Fruit fly (Drosophila melanogaster) whole organism, prepupa: Measurements from ENCODE around the gene CG43137.
A peak's percentile ranks its signal among the peaks of the same experiment; 100 is the strongest.

Source experiments
- CG10631 ChIP-seq: fragments of 200-800 bp; sonication (Bioruptor generic); optimal IDR thresholded peaks from 2 replicates; lab custom pipeline; 2016; ENCODE audit warnings: missing biosample characterization, missing genetic modification characterization
- CG16779 ChIP-seq: fragments of 200-800 bp; sonication (Bioruptor generic); optimal IDR thresholded peaks from 3 replicates; lab custom pipeline; 2017; ENCODE audit warnings: missing biosample characterization, mild to moderate bottlenecking, missing genetic modification characterization
- CG31627 ChIP-seq: fragments of 200-800 bp; sonication (Bioruptor generic); optimal IDR thresholded peaks from 3 replicates; lab custom pipeline; 2016; ENCODE audit warnings: missing biosample characterization, missing genetic modification characterization
- CG3919 ChIP-seq: fragments of 200-800 bp; sonication (Bioruptor generic); optimal IDR thresholded peaks from 3 replicates; lab custom pipeline; 2016; ENCODE audit warnings: missing biosample characterization, missing genetic modification characterization
- CG4318 ChIP-seq: fragments of 200-800 bp; sonication (Bioruptor generic); optimal IDR thresholded peaks from 3 replicates; lab custom pipeline; 2017; ENCODE audit warnings: missing biosample characterization, mild to moderate bottlenecking, missing genetic modification characterization
- CG6163 ChIP-seq: fragments of 200-800 bp; sonication (Bioruptor generic); IDR thresholded peaks from 3 replicates; pipeline ENCODE4 v1.3.6; 2022; ENCODE audit warnings: missing biosample characterization, missing genetic modification characterization
- CG6792 ChIP-seq: fragments of 200-800 bp; sonication (Bioruptor generic); optimal IDR thresholded peaks from 3 replicates; lab custom pipeline; 2016; ENCODE audit warnings: missing biosample characterization, missing genetic modification characterization
- CG6808 ChIP-seq: fragments of 200-800 bp; sonication (Bioruptor generic); optimal IDR thresholded peaks from 3 replicates; lab custom pipeline; 2017; ENCODE audit warnings: missing biosample characterization, missing genetic modification characterization, mild to moderate bottlenecking, moderate library complexity, missing genetic modification reagents
- CG6854 ChIP-seq: fragments of 200-800 bp; sonication (Bioruptor generic); optimal IDR thresholded peaks from 2 replicates; lab custom pipeline; 2017; ENCODE audit warnings: missing biosample characterization, mild to moderate bottlenecking, missing genetic modification characterization
- CG8632 ChIP-seq: fragments of 200-800 bp; sonication (Bioruptor generic); optimal IDR thresholded peaks from 3 replicates; lab custom pipeline; 2016; ENCODE audit warnings: missing biosample characterization, missing genetic modification characterization
- Eip78C ChIP-seq: fragments of 200-800 bp; sonication (Bioruptor generic); peaks from one replicate; lab custom pipeline; 2016; ENCODE audit warnings: missing biosample characterization, missing genetic modification characterization
- Ets21C ChIP-seq: fragments of 200-800 bp; sonication (Bioruptor generic); optimal IDR thresholded peaks from 3 replicates; lab custom pipeline; 2016; ENCODE audit warnings: missing biosample characterization, missing genetic modification characterization
- Ets96B ChIP-seq: fragments of 200-800 bp; optimal IDR thresholded peaks from 2 replicates; lab custom pipeline; 2019; ENCODE audit warnings: missing biosample characterization, mild to moderate bottlenecking, missing genetic modification characterization, moderate library complexity
- Gug ChIP-seq: fragments of 200-800 bp; sonication (Bioruptor generic); IDR thresholded peaks from 2 replicates; pipeline ENCODE4 v1.3.6; 2022; ENCODE audit warnings: missing biosample characterization, missing genetic modification characterization
- Lpt ChIP-seq: fragments of 200-800 bp; sonication (Bioruptor generic); optimal IDR thresholded peaks from 3 replicates; lab custom pipeline; 2016; ENCODE audit warnings: missing biosample characterization, missing genetic modification characterization
- Met ChIP-seq: fragments of 200-800 bp; sonication (Bioruptor generic); optimal IDR thresholded peaks from 3 replicates; lab custom pipeline; 2016; ENCODE audit warnings: missing biosample characterization, missing genetic modification characterization
- OdsH ChIP-seq: fragments of 200-800 bp; sonication (Bioruptor generic); optimal IDR thresholded peaks from 3 replicates; lab custom pipeline; 2016; ENCODE audit warnings: missing biosample characterization, missing genetic modification characterization
- Smox ChIP-seq: fragments of 200-800 bp; sonication (Bioruptor generic); optimal IDR thresholded peaks from 3 replicates; lab custom pipeline; 2016; ENCODE audit warnings: missing biosample characterization, missing genetic modification characterization
- Sox14 ChIP-seq: fragments of 200-800 bp; sonication (Bioruptor generic); optimal IDR thresholded peaks from 3 replicates; lab custom pipeline; 2016; ENCODE audit warnings: missing biosample characterization, missing genetic modification characterization
- Sox15 ChIP-seq: fragments of 200-800 bp; sonication (Bioruptor generic); optimal IDR thresholded peaks from 3 replicates; lab custom pipeline; 2016; ENCODE audit warnings: missing biosample characterization, missing genetic modification characterization
- achi ChIP-seq: fragments of 200-800 bp; sonication (Bioruptor generic); optimal IDR thresholded peaks from 3 replicates; lab custom pipeline; 2016; ENCODE audit warnings: missing biosample characterization, missing genetic modification characterization
- cyc ChIP-seq: fragments of 200-800 bp; sonication (Bioruptor generic); optimal IDR thresholded peaks from 3 replicates; lab custom pipeline; 2016; ENCODE audit warnings: missing biosample characterization, missing genetic modification characterization
- dac ChIP-seq: fragments of 200-800 bp; sonication (Bioruptor generic); optimal IDR thresholded peaks from 2 replicates; lab custom pipeline; 2017; ENCODE audit warnings: missing biosample characterization, mild to moderate bottlenecking, missing genetic modification characterization
- fd59A ChIP-seq: fragments of 200-800 bp; sonication (Bioruptor generic); optimal IDR thresholded peaks from 2 replicates; lab custom pipeline; 2017; ENCODE audit warnings: missing biosample characterization, mild to moderate bottlenecking, missing genetic modification characterization, missing genetic modification reagents
- fkh ChIP-seq: fragments of 200-800 bp; sonication (Bioruptor generic); optimal IDR thresholded peaks from 3 replicates; lab custom pipeline; 2017; ENCODE audit warnings: missing biosample characterization, mild to moderate bottlenecking, missing genetic modification characterization, moderate library complexity
- lz ChIP-seq: fragments of 200-800 bp; sonication (Bioruptor generic); optimal IDR thresholded peaks from 3 replicates; lab custom pipeline; 2016; ENCODE audit warnings: missing biosample characterization, missing genetic modification characterization
- pdm3 ChIP-seq: fragments of 200-800 bp; sonication (Bioruptor generic); optimal IDR thresholded peaks from 3 replicates; lab custom pipeline; 2016; ENCODE audit warnings: missing biosample characterization, missing genetic modification characterization
- salr ChIP-seq, 2 experiments: fragments of 200-800 bp; sonication (Bioruptor generic); optimal IDR thresholded peaks; 3 replicates each; lab custom pipeline; 2016 to 2018; ENCODE audit warnings: missing biosample characterization in 2 of 2, missing genetic modification characterization in 2 of 2, mild to moderate bottlenecking in 1 of 2
- ss ChIP-seq, 2 experiments: fragments of 200-800 bp; sonication (Bioruptor generic); optimal IDR thresholded peaks; 2 replicates in 1 of 2; 3 replicates in 1 of 2; lab custom pipeline; 2017 to 2018; ENCODE audit warnings: mild to moderate bottlenecking in 2 of 2, missing biosample characterization in 2 of 2, missing genetic modification characterization in 2 of 2, moderate library complexity in 1 of 2
- vri ChIP-seq: fragments of 200-800 bp; sonication (Bioruptor generic); optimal IDR thresholded peaks from 3 replicates; lab custom pipeline; 2016; ENCODE audit warnings: missing biosample characterization, mild to moderate bottlenecking, missing genetic modification characterization

The CG43137 gene

DNA sequence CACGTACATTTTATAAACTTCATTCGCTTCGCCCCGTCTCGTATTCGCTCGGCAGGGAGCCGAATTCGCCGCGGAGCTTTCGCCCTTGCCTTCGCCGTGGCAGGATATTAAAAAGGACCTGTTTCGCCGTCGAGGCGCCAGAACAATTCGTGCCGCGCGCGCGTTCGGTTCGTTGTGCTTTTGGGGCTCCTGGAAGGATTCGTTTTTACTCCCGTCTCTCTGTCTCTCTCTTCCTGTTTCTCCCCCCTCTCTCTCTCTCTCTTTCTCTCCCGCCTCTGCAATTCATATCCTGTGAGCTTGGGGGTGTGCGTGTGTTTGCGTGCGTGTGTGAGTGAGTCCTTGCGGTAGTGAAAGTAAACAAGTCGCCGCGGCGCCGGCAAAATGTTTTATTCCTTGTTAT, 46.5 kb downstream of the CG43137 start, which contains the start of gene CG15765:
Gene CG15765 (plus strand): TSS at position 132 of the 400 bp plus-strand sequence.
- TF ChIP-seq CG6854 (GFP tag; lab: Kevin White, UChicago) = no peak
- TF ChIP-seq pdm3 = no peak
- no peak for TF ChIP-seq dac (GFP tag; lab: Kevin White, UChicago)
- no peak for TF ChIP-seq CG6808
- TF ChIP-seq vri (GFP tag; lab: Kevin White, UChicago) = no peak
- no peak for TF ChIP-seq CG3919 (GFP tag; lab: Kevin White, UChicago)
- TF ChIP-seq Met (GFP tag; lab: Kevin White, UChicago) = no peak
- no peak for TF ChIP-seq CG6163 (GFP tag; lab: Robert Waterston, UW)
- TF ChIP-seq lz = no peak
- no peak for TF ChIP-seq CG16779 (tag; lab: Kevin White, UChicago)
- TF ChIP-seq CG4318 = no peak
- no peak for TF ChIP-seq Sox15 (GFP tag; lab: Kevin White, UChicago)
- no peak for TF ChIP-seq salr (GFP tag; optimal IDR thresholded peaks at IDR 0.05; lab: Kevin White, UChicago)
- no peak for TF ChIP-seq Gug
- no peak for TF ChIP-seq CG8632
- TF ChIP-seq CG6792 = no peak
- no peak for TF ChIP-seq fd59A (GFP tag; lab: Kevin White, UChicago)
- TF ChIP-seq, all 60 proteins: peak for 0

DNA sequence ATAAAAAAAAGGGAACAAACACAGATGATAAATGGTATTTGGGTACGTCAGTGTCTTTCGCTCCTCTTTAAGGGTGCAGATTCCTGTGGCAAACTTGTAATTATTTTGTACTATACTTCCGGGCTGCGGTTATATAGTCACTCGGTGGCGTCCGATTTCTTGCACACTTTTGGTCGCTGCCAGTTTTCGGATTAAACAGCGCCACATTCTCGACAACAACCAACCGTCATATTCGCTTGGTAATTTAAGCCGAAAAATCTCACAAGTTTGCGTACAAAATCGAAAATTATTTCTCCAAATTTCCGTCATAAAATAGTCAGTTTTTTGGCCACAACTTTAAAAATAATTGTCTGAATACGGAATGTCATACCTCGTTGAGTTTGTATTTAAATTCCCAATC, 47.8 kb downstream of the CG43137 start:
- TF ChIP-seq achi (GFP tag; lab: Kevin White, UChicago) (no peak), Ets21C (GFP tag; lab: Kevin White, UChicago) (no peak), CG31627 (GFP tag; lab: Kevin White, UChicago) (no peak), CG10631 (no peak), OdsH (GFP tag; lab: Kevin White, UChicago) (no peak), CG3919 (GFP tag; lab: Kevin White, UChicago) (no peak), vri (GFP tag; lab: Kevin White, UChicago) (no peak), dac (GFP tag; lab: Kevin White, UChicago) (no peak), Lpt (no peak), CG6854 (GFP tag; lab: Kevin White, UChicago) (no peak), Smox (GFP tag; lab: Kevin White, UChicago) (no peak), fd59A (GFP tag; lab: Kevin White, UChicago) (no peak), CG8632 (no peak), ss (GFP tag; optimal IDR thresholded peaks at IDR 0.05; lab: Kevin White, UChicago) (no peak), fkh (GFP tag; lab: Kevin White, UChicago) (no peak), lz (no peak), Sox14 (GFP tag; lab: Kevin White, UChicago) (no peak), Ets96B (tag; lab: Kevin White, UChicago) (no peak), CG16779 (tag; lab: Kevin White, UChicago) (no peak), Met (GFP tag; lab: Kevin White, UChicago) (no peak)

DNA sequence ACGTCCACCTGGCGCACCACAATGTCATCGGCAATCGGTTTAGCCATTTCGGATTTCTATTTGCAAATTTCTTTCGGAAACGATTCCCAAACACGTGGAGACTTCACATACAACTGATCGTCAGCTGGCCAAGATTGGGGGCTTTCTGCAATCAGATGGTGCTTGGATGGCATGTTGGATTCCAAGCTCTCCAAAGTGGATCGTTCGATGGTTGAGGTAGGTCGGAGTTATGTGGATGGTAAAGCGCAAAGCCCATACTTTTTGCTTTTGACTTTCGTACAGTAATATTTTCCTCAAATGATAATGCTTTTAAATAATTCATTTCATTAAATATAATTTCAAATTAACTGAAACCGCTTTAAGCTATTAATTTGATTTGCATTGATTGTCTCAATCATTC, 49.2 kb downstream of the CG43137 start, which contains the start of gene AgmNAT:
Gene AgmNAT (minus strand): TSS at position 101 of the 400 bp plus-strand sequence.
- TF ChIP-seq cyc (no peak), Eip78C (GFP tag; lab: Kevin White, UChicago) (peak; percentile 12)
